Fruit fly (Drosophila melanogaster): ENCODE results near the gene CG2493.

DNA sequence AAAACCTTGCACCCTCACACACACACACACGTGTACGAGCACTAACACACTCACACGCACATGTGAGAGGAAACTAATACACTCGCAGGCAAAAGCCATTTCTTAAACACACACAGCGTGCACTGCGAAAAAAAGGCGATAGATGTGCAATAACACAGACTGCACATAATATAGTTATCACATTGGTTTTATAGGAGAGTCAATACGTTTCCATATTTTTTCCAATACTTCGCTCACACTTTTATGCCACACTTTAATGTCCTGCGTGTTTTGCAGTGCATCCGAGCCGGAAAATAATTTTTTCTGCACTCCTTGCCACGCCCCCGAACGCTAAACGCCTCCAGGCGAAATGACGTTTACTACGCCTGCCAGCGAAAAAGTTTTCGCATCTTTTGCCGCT lies 16.4 kb upstream of the CG2493 start:
- TF ChIP-seq CG33017 (tag; optimal IDR thresholded peaks at IDR 0.05) (no peak), CG14711 (tag; optimal IDR thresholded peaks at IDR 0.05) (no peak), kay (GFP tag; ENCODE audit: borderline replicate concordance) (no peak), bab1 (GFP tag; optimal IDR thresholded peaks at IDR 0.05) (no peak), cnc (optimal IDR thresholded peaks at IDR 0.05) (no peak), CG1620 (GFP tag; optimal IDR thresholded peaks at IDR 0.05) (no peak)
